Fruit fly (Drosophila melanogaster): Measurements from ENCODE around the gene CG13078.
A peak's percentile ranks its signal among the peaks of the same experiment; 100 is the strongest.

CG13078 gene

dm6 chr2L:19517154-19517814, 46.4 kb upstream of the CG13078 start, which contains the start of gene Hasp (continued):
- peak; percentile 52 for TF ChIP-seq Xbp1 (GFP tag; optimal IDR thresholded peaks at IDR 0.05)
- TF ChIP-seq CG4360 (GFP tag; IDR thresholded peaks at IDR 0.05): no peak
- peak; percentile 39; the same call in 1 of the 2 replicates for TF ChIP-seq NFAT (GFP tag; IDR thresholded peaks at IDR 0.05)
- no peak for TF ChIP-seq h (optimal IDR thresholded peaks at IDR 0.05)
- no peak for TF ChIP-seq CG32772 (GFP tag; IDR thresholded peaks at IDR 0.05)
- no peak for TF ChIP-seq nom (GFP tag; optimal IDR thresholded peaks at IDR 0.05)
- no peak for TF ChIP-seq grn (GFP tag; optimal IDR thresholded peaks at IDR 0.05)
- TF ChIP-seq Hr3 (GFP tag; optimal IDR thresholded peaks at IDR 0.05): peak; percentile 6
- TF ChIP-seq CG7556 (GFP tag; optimal IDR thresholded peaks at IDR 0.05): peak; percentile 28
- TF ChIP-seq cg (GFP tag; optimal IDR thresholded peaks at IDR 0.05): peak; percentile 89
- TF ChIP-seq CG18262 (tag; optimal IDR thresholded peaks at IDR 0.05): peak; percentile 65
- TF ChIP-seq dan (GFP tag; IDR thresholded peaks at IDR 0.05): no peak
- no peak for TF ChIP-seq CG16815 (GFP tag; optimal IDR thresholded peaks at IDR 0.05)
- TF ChIP-seq CG14014 (GFP tag; IDR thresholded peaks at IDR 0.05): peak; percentile 63; the same call in 1 of the 2 replicates
- peak; percentile 24 for TF ChIP-seq CG5245 (GFP tag; optimal IDR thresholded peaks at IDR 0.05)
- no peak for TF ChIP-seq tio (GFP tag; optimal IDR thresholded peaks at IDR 0.05)
- peak; percentile 47 for TF ChIP-seq Deaf1 (tag; optimal IDR thresholded peaks at IDR 0.05)
- TF ChIP-seq CG4617 (GFP tag; optimal IDR thresholded peaks at IDR 0.05; ENCODE audit: borderline replicate concordance): peak; percentile 2
- no peak for TF ChIP-seq yki (optimal IDR thresholded peaks at IDR 0.05)
- TF ChIP-seq CG7839 (tag; optimal IDR thresholded peaks at IDR 0.05): peak; percentile 83
- TF ChIP-seq CG8924 (tag; optimal IDR thresholded peaks at IDR 0.05): peak; percentile 9
- TF ChIP-seq prd (optimal IDR thresholded peaks at IDR 0.05): no peak
- peak; percentile 36 for TF ChIP-seq prd (GFP tag; IDR thresholded peaks at IDR 0.05)
- no peak for TF ChIP-seq Stat92E (GFP tag; optimal IDR thresholded peaks at IDR 0.05)
- peak; percentile 16 for TF ChIP-seq trh (GFP tag; optimal IDR thresholded peaks at IDR 0.05)
- peak; percentile 50; the same call in 1 of the 2 replicates for TF ChIP-seq CG31224 (GFP tag; IDR thresholded peaks at IDR 0.05)
- no peak for TF ChIP-seq Kr (GFP tag; optimal IDR thresholded peaks at IDR 0.05)
- peak; percentile 51 for TF ChIP-seq CG30403 (GFP tag; optimal IDR thresholded peaks at IDR 0.05)
- TF ChIP-seq CG18764 (GFP tag; optimal IDR thresholded peaks at IDR 0.05): no peak
- no peak for TF ChIP-seq gsb-n (tag; optimal IDR thresholded peaks at IDR 0.05)
- TF ChIP-seq sc (optimal IDR thresholded peaks at IDR 0.05): no peak
- no peak for TF ChIP-seq sc (GFP tag; optimal IDR thresholded peaks at IDR 0.05)
- no peak for TF ChIP-seq YL-1 (GFP tag; optimal IDR thresholded peaks at IDR 0.05)
- no peak for TF ChIP-seq CG4730 (GFP tag; IDR thresholded peaks at IDR 0.05)
- TF ChIP-seq CG9215 (GFP tag; IDR thresholded peaks at IDR 0.05): no peak
- TF ChIP-seq ATbp (GFP tag; optimal IDR thresholded peaks at IDR 0.05): peak; percentile 44
- peak; percentile 70 for TF ChIP-seq CG17359 (tag; optimal IDR thresholded peaks at IDR 0.05)
- peak; percentile 62 for TF ChIP-seq CG10654 (GFP tag; optimal IDR thresholded peaks at IDR 0.05)
- no peak for TF ChIP-seq Sox100B (GFP tag; optimal IDR thresholded peaks at IDR 0.05)
- TF ChIP-seq CG17186 (GFP tag; optimal IDR thresholded peaks at IDR 0.05): no peak
- TF ChIP-seq ro (GFP tag; IDR thresholded peaks at IDR 0.05): 0 out of 2 replicates have a peak, but pooled peaks have one; percentile 19
- TF ChIP-seq CG16779 (GFP tag; IDR thresholded peaks at IDR 0.05): no peak
- TF ChIP-seq CG4404 (GFP tag; IDR thresholded peaks at IDR 0.05): no peak
- TF ChIP-seq caup (GFP tag; optimal IDR thresholded peaks at IDR 0.05; ENCODE audit: severe bottlenecking): peak; percentile 51
- TF ChIP-seq tin (GFP tag; optimal IDR thresholded peaks at IDR 0.05): peak; percentile 65
- TF ChIP-seq CG6683 (GFP tag; optimal IDR thresholded peaks at IDR 0.05): peak; percentile 10
- TF ChIP-seq toy (GFP tag; IDR thresholded peaks at IDR 0.05): no peak
- peak; percentile 67 for TF ChIP-seq Rfx (GFP tag; IDR thresholded peaks at IDR 0.05)
- TF ChIP-seq pb (GFP tag; optimal IDR thresholded peaks at IDR 0.05): no peak
- TF ChIP-seq hbn (GFP tag; IDR thresholded peaks at IDR 0.05; ENCODE audit: partially characterized antibody): peak; percentile 53; the same call in 1 of the 2 replicates
- TF ChIP-seq Gsc (GFP tag; IDR thresholded peaks at IDR 0.05): no peak
